Fruit fly (Drosophila melanogaster): ENCODE measurements around the gene Slob.

Gene Slob

DNA sequence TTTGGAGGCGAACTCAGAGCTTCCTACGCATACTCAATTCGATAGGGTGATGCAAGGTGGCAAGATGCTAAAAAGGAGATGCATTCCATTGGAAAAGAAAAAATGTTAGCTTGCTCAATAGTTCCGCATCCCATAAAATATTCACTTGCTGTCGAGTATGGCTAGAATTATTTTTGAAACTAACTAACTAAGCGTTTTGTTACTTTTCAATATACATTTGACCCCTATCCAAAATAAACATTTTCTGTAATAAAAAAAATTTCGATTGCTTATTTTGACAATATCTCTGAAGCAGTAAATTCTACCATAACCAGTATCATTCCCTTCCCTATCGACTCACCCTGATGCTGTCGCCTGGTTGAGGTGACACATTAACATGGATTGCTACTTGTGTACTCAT lies 28.7 kb upstream of the Slob start:
- TF ChIP-seq rn (GFP tag; IDR thresholded peaks at IDR 0.05) = no peak
- peak; percentile 20; the same call in 1 of the 2 replicates for TF ChIP-seq CG12605 (GFP tag; IDR thresholded peaks at IDR 0.05)
- TF ChIP-seq EcR (GFP tag; optimal IDR thresholded peaks at IDR 0.05) = no peak
- TF ChIP-seq CG8159 (tag; optimal IDR thresholded peaks at IDR 0.05) = peak; percentile 87
- 0 out of 2 replicates have a peak, but pooled peaks have one; percentile 22 for TF ChIP-seq Ets98B (GFP tag; IDR thresholded peaks at IDR 0.05)
- peak; percentile 60 for TF ChIP-seq CG34367 (tag; optimal IDR thresholded peaks at IDR 0.05)
- peak; percentile 20 for TF ChIP-seq gl (tag; optimal IDR thresholded peaks at IDR 0.05)
- TF ChIP-seq CG32121 (GFP tag; IDR thresholded peaks at IDR 0.05) = no peak
- peak; percentile 55; the same call in 2 of the 3 replicates for TF ChIP-seq CG4496 (GFP tag; IDR thresholded peaks at IDR 0.05)
- TF ChIP-seq D1 (tag; optimal IDR thresholded peaks at IDR 0.05) = no peak
- TF ChIP-seq CG17806 (tag; optimal IDR thresholded peaks at IDR 0.05) = peak; percentile 73
- peak; percentile 21 for TF ChIP-seq CG13204 (GFP tag; optimal IDR thresholded peaks at IDR 0.05)
- peak; percentile 73 for TF ChIP-seq Pif1B (GFP tag; optimal IDR thresholded peaks at IDR 0.05)
- TF ChIP-seq CG9948 (tag; optimal IDR thresholded peaks at IDR 0.05) = peak; percentile 38
- peak; percentile 79 for TF ChIP-seq Pif1A (GFP tag; optimal IDR thresholded peaks at IDR 0.05)
- peak; percentile 51 for TF ChIP-seq CG14655 (GFP tag; optimal IDR thresholded peaks at IDR 0.05)
- no peak for TF ChIP-seq CG10348 (GFP tag; IDR thresholded peaks at IDR 0.05)
- TF ChIP-seq CG15710 (tag; optimal IDR thresholded peaks at IDR 0.05) = peak; percentile 88
- 0 out of 3 replicates have a peak, but pooled peaks have one; percentile 40 for TF ChIP-seq fd96Ca (GFP tag; IDR thresholded peaks at IDR 0.05)
- peak; percentile 75 for TF ChIP-seq Snoo (tag; optimal IDR thresholded peaks at IDR 0.05)
- TF ChIP-seq CG8301 (tag; optimal IDR thresholded peaks at IDR 0.05) = peak; percentile 57

DNA sequence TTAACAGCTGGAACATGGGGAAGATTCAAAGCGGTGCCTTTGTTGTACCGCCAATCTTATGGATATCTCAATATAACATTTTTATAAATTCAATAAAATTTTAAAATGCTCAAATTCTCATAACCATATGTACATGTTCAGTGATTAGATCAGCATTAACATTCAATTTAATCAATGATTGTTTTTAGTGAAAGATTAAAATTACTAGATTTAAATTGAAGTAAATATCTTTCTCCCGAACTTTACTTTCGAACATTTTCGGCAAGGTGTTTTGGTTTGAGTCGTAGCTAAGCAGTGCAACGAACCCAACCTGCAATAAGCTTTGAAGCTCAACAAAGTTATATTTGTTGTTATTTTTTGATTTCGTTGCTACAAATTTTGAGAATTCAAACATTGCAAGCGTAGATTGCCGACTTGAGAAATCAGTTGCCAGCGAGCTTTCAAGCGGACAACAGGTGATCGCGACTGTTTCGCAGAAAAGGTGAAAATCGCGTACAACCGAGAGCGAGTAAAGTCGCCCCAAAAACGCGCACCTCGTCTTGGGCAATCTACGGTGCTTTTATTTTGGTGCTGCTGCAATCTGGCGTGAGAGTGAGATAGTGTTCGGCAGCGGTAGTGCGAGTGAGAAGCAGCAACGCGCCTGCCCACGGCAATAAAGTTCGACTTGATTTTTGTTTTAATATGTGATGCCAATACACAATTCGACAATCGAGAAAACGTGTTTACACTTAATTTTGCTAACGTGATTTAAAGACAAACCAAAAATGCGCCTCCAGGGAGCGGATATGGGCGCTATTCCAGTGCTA lies 27.7 kb upstream of the Slob start, which contains the start of gene Tep3:
Gene Tep3, plus strand, starts transcription at position 423 of the 806 bp plus-strand sequence.
- peak; percentile 48 for TF ChIP-seq CG8301 (tag; optimal IDR thresholded peaks at IDR 0.05)
- TF ChIP-seq rn (GFP tag; IDR thresholded peaks at IDR 0.05) = peak; percentile 39; the same call in 1 of the 2 replicates
- no peak for TF ChIP-seq fd96Ca (GFP tag; IDR thresholded peaks at IDR 0.05)
- TF ChIP-seq CG14655 (GFP tag; optimal IDR thresholded peaks at IDR 0.05) = peak; percentile 58
- TF ChIP-seq CG12605 (GFP tag; IDR thresholded peaks at IDR 0.05) = no peak
- peak; percentile 79 for TF ChIP-seq D1 (tag; optimal IDR thresholded peaks at IDR 0.05)
- peak; percentile 51 for TF ChIP-seq CG17806 (tag; optimal IDR thresholded peaks at IDR 0.05)
- peak; percentile 16; the same call in 1 of the 2 replicates for TF ChIP-seq CG32121 (GFP tag; IDR thresholded peaks at IDR 0.05)
- no peak for TF ChIP-seq EcR (GFP tag; optimal IDR thresholded peaks at IDR 0.05)
- TF ChIP-seq CG9948 (tag; optimal IDR thresholded peaks at IDR 0.05) = no peak
- peak; percentile 27 for TF ChIP-seq CG34367 (tag; optimal IDR thresholded peaks at IDR 0.05)
- peak; percentile 64 for TF ChIP-seq CG8159 (tag; optimal IDR thresholded peaks at IDR 0.05)
- peak; percentile 28 for TF ChIP-seq CG15710 (tag; optimal IDR thresholded peaks at IDR 0.05)
- peak; percentile 61 for TF ChIP-seq Pif1B (GFP tag; optimal IDR thresholded peaks at IDR 0.05)
- 0 out of 2 replicates have a peak, but pooled peaks have one; percentile 29 for TF ChIP-seq Ets98B (GFP tag; IDR thresholded peaks at IDR 0.05)

DNA sequence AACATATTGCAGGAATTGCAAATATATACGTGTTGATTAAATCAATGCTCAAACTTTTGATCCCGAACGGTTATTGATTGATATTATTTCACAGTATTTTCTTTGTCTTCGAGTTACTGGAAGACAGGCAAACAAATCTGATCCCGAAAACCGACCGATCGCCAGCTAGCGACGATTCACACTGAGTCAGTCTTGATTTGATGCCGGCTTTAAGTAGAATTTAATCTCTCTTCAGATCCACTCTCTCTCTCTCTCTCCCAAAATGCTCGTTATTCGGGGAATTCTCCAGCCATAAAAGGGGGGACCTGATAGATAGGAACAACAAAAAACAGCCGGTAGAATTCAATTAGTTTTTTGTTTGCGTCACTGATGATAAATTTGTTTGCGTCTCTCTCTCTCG lies 26.5 kb upstream of the Slob start, which contains the start of gene Tep2:
Gene Tep2, minus strand, starts transcription at position 185 of the 400 bp plus-strand sequence.
- TF ChIP-seq EcR (GFP tag; optimal IDR thresholded peaks at IDR 0.05) (peak; percentile 19), fd96Ca (GFP tag; IDR thresholded peaks at IDR 0.05) (no peak), CG4496 (GFP tag; IDR thresholded peaks at IDR 0.05) (0 out of 3 replicates have a peak, but pooled peaks have one; percentile 38), D1 (tag; optimal IDR thresholded peaks at IDR 0.05) (no peak), rn (GFP tag; IDR thresholded peaks at IDR 0.05) (no peak)

DNA sequence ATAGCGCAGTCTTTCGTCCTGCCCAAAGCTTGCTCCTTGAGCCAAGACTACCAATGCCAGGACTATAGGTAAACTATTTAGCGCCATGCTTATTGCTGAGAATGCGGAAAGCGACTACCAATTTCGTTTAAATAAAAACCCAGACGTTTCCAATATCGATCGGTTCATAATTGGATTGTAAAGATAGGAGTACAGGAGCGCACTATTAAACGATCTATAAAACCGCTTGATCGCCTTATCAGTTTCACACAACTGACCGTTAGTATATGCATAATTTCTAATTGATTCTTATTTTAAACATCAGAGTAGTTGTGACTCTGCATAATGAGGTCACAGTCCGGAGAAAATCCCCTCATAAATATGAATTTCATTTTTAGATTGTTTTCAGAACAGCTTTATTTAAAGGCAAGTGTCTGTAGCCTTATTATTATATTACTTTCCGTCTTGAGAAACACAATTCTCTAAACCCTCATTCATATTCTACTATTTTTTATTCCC lies 17.8 kb upstream of the Slob start, which contains the start of the genes CG7025 and CG43235:
Gene CG7025, minus strand, starts transcription at position 101 of the 498 bp plus-strand sequence.
Gene CG43235, plus strand, starts transcription at position 448 of the 498 bp plus-strand sequence.
- no peak for TF ChIP-seq CG15710 (tag; optimal IDR thresholded peaks at IDR 0.05)
- TF ChIP-seq CG9948 (tag; optimal IDR thresholded peaks at IDR 0.05) = no peak
- no peak for TF ChIP-seq Ets98B (GFP tag; IDR thresholded peaks at IDR 0.05)

DNA sequence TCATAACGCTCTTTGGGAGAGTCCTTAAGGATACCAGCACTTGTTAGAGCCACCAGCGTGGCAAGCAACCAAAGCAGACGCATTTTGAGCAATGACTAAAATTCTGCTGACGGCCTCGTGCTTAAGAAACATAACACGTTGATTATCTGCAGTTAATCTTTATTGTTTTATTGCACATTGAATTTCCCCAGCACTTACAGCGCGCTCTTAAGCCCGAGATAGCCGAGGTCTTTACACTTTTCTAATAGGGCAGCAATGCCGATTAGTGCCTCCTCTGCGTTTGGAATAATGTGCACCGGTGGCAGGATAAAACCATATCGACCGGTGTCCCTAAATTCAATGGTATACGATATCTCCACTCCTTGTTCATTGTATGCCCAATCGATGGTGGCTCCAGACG lies 16.1 kb upstream of the Slob start, which contains the start of gene CG18585:
Gene CG18585, minus strand, starts transcription at position 101 of the 400 bp plus-strand sequence.
- no peak for TF ChIP-seq Pif1B (GFP tag; optimal IDR thresholded peaks at IDR 0.05)
- no peak for TF ChIP-seq CG8159 (tag; optimal IDR thresholded peaks at IDR 0.05)

DNA sequence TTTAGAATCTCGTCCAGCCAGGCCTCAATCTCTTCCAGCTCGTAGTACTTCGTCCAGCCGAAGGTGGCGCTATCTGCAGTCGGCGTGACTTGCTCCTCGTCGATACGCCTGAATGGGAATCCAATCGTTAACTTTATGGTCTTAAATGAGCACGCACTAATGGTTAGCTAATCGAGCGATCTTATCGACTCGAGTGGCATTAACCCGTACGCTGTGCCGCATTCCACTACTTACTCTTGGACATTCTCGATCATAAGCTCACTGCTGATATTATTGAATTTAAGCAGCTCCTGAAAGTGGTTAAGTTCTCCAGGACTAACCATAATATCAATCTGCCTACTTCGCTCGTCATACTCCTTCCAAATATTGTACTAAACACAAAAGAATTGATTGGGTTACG lies 15.6 kb upstream of the Slob start:
- no peak for TF ChIP-seq CG34367 (tag; optimal IDR thresholded peaks at IDR 0.05)
- TF ChIP-seq CG10348 (GFP tag; IDR thresholded peaks at IDR 0.05) = no peak
- no peak for TF ChIP-seq CG8301 (tag; optimal IDR thresholded peaks at IDR 0.05)
- no peak for TF ChIP-seq CG14655 (GFP tag; optimal IDR thresholded peaks at IDR 0.05)
- no peak for TF ChIP-seq CG9948 (tag; optimal IDR thresholded peaks at IDR 0.05)
- TF ChIP-seq D1 (tag; optimal IDR thresholded peaks at IDR 0.05) = no peak
- no peak for TF ChIP-seq gl (tag; optimal IDR thresholded peaks at IDR 0.05)
- no peak for TF ChIP-seq CG32121 (GFP tag; IDR thresholded peaks at IDR 0.05)
- no peak for TF ChIP-seq CG17806 (tag; optimal IDR thresholded peaks at IDR 0.05)
- no peak for TF ChIP-seq CG12605 (GFP tag; IDR thresholded peaks at IDR 0.05)
- TF ChIP-seq CG13204 (GFP tag; optimal IDR thresholded peaks at IDR 0.05) = no peak
- no peak for TF ChIP-seq CG15710 (tag; optimal IDR thresholded peaks at IDR 0.05)
- TF ChIP-seq Ets98B (GFP tag; IDR thresholded peaks at IDR 0.05) = no peak
- TF ChIP-seq rn (GFP tag; IDR thresholded peaks at IDR 0.05) = no peak
- no peak for TF ChIP-seq CG8159 (tag; optimal IDR thresholded peaks at IDR 0.05)
- TF ChIP-seq EcR (GFP tag; optimal IDR thresholded peaks at IDR 0.05) = no peak
- TF ChIP-seq fd96Ca (GFP tag; IDR thresholded peaks at IDR 0.05) = no peak
- no peak for TF ChIP-seq CG4496 (GFP tag; IDR thresholded peaks at IDR 0.05)
- TF ChIP-seq Pif1A (GFP tag; optimal IDR thresholded peaks at IDR 0.05) = no peak
- TF ChIP-seq Pif1B (GFP tag; optimal IDR thresholded peaks at IDR 0.05) = no peak

All from whole organism, pupa.